Worm (Caenorhabditis elegans) whole organism, late embryonic: Measurements from ENCODE around the gene mlc-2.

Experiments
- C08G9.2 ChIP-seq: sonication (generic microtip); optimal IDR thresholded peaks from 2 replicates; lab custom pipeline; 2016; ENCODE audit warnings: mild to moderate bottlenecking, missing genetic modification characterization, moderate library complexity, missing compliant biosample characterization
- C38D4.7 ChIP-seq: fragments of 200-800 bp; sonication (Bioruptor generic); optimal IDR thresholded peaks from 2 replicates; lab custom pipeline; 2018; ENCODE audit warnings: mild to moderate bottlenecking, missing genetic modification characterization, moderate library complexity, missing compliant biosample characterization
- K09A11.1 ChIP-seq: sonication (generic microtip); optimal IDR thresholded peaks from 2 replicates; lab custom pipeline; 2017; ENCODE audit warnings: antibody characterized with exemption, mild to moderate bottlenecking, missing genetic modification characterization, missing compliant biosample characterization; ENCODE audit not compliant: insufficient read depth
- Y22D7AL.16 ChIP-seq: sonication (generic microtip); optimal IDR thresholded peaks from 2 replicates; lab custom pipeline; 2016; ENCODE audit warnings: missing genetic modification characterization, missing compliant biosample characterization
- ceh-14 ChIP-seq: sonication (generic microtip); optimal IDR thresholded peaks from 2 replicates; lab custom pipeline; 2016; ENCODE audit warnings: missing genotype, missing genetic modification characterization, missing compliant biosample characterization
- ceh-2 ChIP-seq: sonication (generic microtip); optimal IDR thresholded peaks from 2 replicates; lab custom pipeline; 2016; ENCODE audit warnings: missing genotype, missing genetic modification characterization, missing compliant biosample characterization
- ceh-24 ChIP-seq: sonication (generic microtip); optimal IDR thresholded peaks from 2 replicates; lab custom pipeline; 2016; ENCODE audit warnings: mild to moderate bottlenecking, missing genetic modification characterization, missing compliant biosample characterization
- ceh-34 ChIP-seq: sonication (generic microtip); optimal IDR thresholded peaks from 2 replicates; lab custom pipeline; 2016; ENCODE audit warnings: mild to moderate bottlenecking, missing genetic modification characterization, missing compliant biosample characterization
- ceh-45 ChIP-seq: fragments of 200-800 bp; sonication (Bioruptor generic); IDR thresholded peaks from 2 replicates; pipeline ENCODE4 v1.3.6; 2022; ENCODE audit warnings: missing genetic modification reagents, missing genetic modification characterization, missing compliant biosample characterization
- che-1 ChIP-seq: sonication (generic microtip); optimal IDR thresholded peaks from 2 replicates; lab custom pipeline; 2016; ENCODE audit warnings: mild to moderate bottlenecking, missing genetic modification characterization, missing compliant biosample characterization
- dmd-4 ChIP-seq: sonication (generic microtip); optimal IDR thresholded peaks from 2 replicates; lab custom pipeline; 2016; ENCODE audit warnings: borderline replicate concordance, missing genetic modification characterization, missing compliant biosample characterization
- dve-1 ChIP-seq: sonication (generic microtip); optimal IDR thresholded peaks from 2 replicates; lab custom pipeline; 2017; ENCODE audit warnings: antibody characterized with exemption, mild to moderate bottlenecking, missing genetic modification characterization, missing compliant biosample characterization
- elt-2 ChIP-seq: sonication (generic microtip); optimal IDR thresholded peaks from 2 replicates; lab custom pipeline; 2016; ENCODE audit warnings: missing genetic modification reagents, missing genetic modification characterization, missing compliant biosample characterization
- elt-4 ChIP-seq: sonication (generic microtip); optimal IDR thresholded peaks from 2 replicates; lab custom pipeline; 2016; ENCODE audit warnings: missing genetic modification characterization, missing compliant biosample characterization
- ets-4 ChIP-seq: sonication (generic microtip); optimal IDR thresholded peaks from 2 replicates; lab custom pipeline; 2016; ENCODE audit warnings: missing genetic modification characterization, missing compliant biosample characterization
- eyg-1 ChIP-seq: sonication (generic microtip); optimal IDR thresholded peaks from 2 replicates; lab custom pipeline; 2016; ENCODE audit warnings: missing genotype, missing genetic modification characterization, missing compliant biosample characterization
- fax-1 ChIP-seq: sonication (generic microtip); optimal IDR thresholded peaks from 2 replicates; lab custom pipeline; 2016; ENCODE audit warnings: missing genotype, missing genetic modification characterization, missing compliant biosample characterization
- fkh-10 ChIP-seq: fragments of 150-350 bp; optimal IDR thresholded peaks from 2 replicates; lab custom pipeline; 2014; ENCODE audit warnings: missing biosample characterization, missing genetic modification reagents, missing genetic modification characterization
- gmeb-2 ChIP-seq: sonication (generic microtip); optimal IDR thresholded peaks from 2 replicates; lab custom pipeline; 2016; ENCODE audit warnings: missing genetic modification characterization, inconsistent platforms, missing compliant biosample characterization
- hlh-15 ChIP-seq: sonication (generic microtip); optimal IDR thresholded peaks from 2 replicates; lab custom pipeline; 2016; ENCODE audit warnings: missing genetic modification characterization, missing compliant biosample characterization
- hlh-30 ChIP-seq: sonication (generic microtip); optimal IDR thresholded peaks from 2 replicates; lab custom pipeline; 2017; ENCODE audit warnings: antibody characterized with exemption, missing genetic modification characterization, missing compliant biosample characterization; ENCODE audit not compliant: insufficient read depth
- hlh-6 ChIP-seq: sonication (generic microtip); optimal IDR thresholded peaks from 2 replicates; lab custom pipeline; 2016; ENCODE audit warnings: missing genotype, missing genetic modification characterization, missing compliant biosample characterization
- madf-2 ChIP-seq: sonication (generic microtip); optimal IDR thresholded peaks from 2 replicates; lab custom pipeline; 2017; ENCODE audit warnings: missing genetic modification characterization, missing compliant biosample characterization
- nfya-1 ChIP-seq: sonication (generic microtip); optimal IDR thresholded peaks from 2 replicates; lab custom pipeline; 2017; ENCODE audit warnings: missing genetic modification characterization, mild to moderate bottlenecking, missing compliant biosample characterization, antibody characterized with exemption, moderate library complexity
- pat-9 ChIP-seq: fragments of 200-800 bp; sonication (Bioruptor generic); optimal IDR thresholded peaks from 2 replicates; lab custom pipeline; 2018; ENCODE audit warnings: mild to moderate bottlenecking, missing genetic modification characterization, moderate library complexity, missing compliant biosample characterization
- pha-2 ChIP-seq: sonication (generic microtip); optimal IDR thresholded peaks from 2 replicates; lab custom pipeline; 2017; ENCODE audit warnings: mild to moderate bottlenecking, missing genetic modification characterization, missing compliant biosample characterization
- pha-4 ChIP-seq: fragments of 150-350 bp; optimal IDR thresholded peaks from 2 replicates; lab custom pipeline; 2018; ENCODE audit warnings: missing biosample characterization, missing genetic modification reagents, missing genetic modification characterization
- ref-2 ChIP-seq: sonication (generic microtip); optimal IDR thresholded peaks from 2 replicates; lab custom pipeline; 2016; ENCODE audit warnings: missing genetic modification characterization, missing compliant biosample characterization
- rnt-1 ChIP-seq: sonication (generic microtip); optimal IDR thresholded peaks from 2 replicates; lab custom pipeline; 2016; ENCODE audit warnings: missing genetic modification characterization, missing compliant biosample characterization
- sox-4 ChIP-seq: sonication (generic microtip); optimal IDR thresholded peaks from 2 replicates; lab custom pipeline; 2017; ENCODE audit warnings: mild to moderate bottlenecking, missing genetic modification characterization, inconsistent platforms, missing compliant biosample characterization
- ttx-3 ChIP-seq: sonication (generic microtip); optimal IDR thresholded peaks from 2 replicates; lab custom pipeline; 2016; ENCODE audit warnings: missing genetic modification reagents, missing genetic modification characterization, missing compliant biosample characterization
- unc-3 ChIP-seq, 2 experiments: fragments of 200-800 bp in 1 of 2; sonication (Bioruptor generic) in 1 of 2; sonication (generic microtip) in 1 of 2; conservative IDR thresholded peaks in 1 of 2; optimal IDR thresholded peaks in 1 of 2; 2 replicates each; pipeline versions ENCODE4 v1.3.6 to Lab custom; 2016 to 2022; ENCODE audit warnings: missing compliant biosample characterization in 2 of 2, missing genetic modification characterization in 2 of 2, missing genetic modification reagents in 1 of 2
- unc-55 ChIP-seq: sonication (generic microtip); optimal IDR thresholded peaks from 2 replicates; lab custom pipeline; 2017; ENCODE audit warnings: missing biosample characterization, missing genetic modification reagents, missing genetic modification characterization
- zip-5 ChIP-seq: sonication (generic microtip); optimal IDR thresholded peaks from 2 replicates; lab custom pipeline; 2016; ENCODE audit warnings: missing genetic modification characterization, missing compliant biosample characterization

mlc-2 gene

DNA sequence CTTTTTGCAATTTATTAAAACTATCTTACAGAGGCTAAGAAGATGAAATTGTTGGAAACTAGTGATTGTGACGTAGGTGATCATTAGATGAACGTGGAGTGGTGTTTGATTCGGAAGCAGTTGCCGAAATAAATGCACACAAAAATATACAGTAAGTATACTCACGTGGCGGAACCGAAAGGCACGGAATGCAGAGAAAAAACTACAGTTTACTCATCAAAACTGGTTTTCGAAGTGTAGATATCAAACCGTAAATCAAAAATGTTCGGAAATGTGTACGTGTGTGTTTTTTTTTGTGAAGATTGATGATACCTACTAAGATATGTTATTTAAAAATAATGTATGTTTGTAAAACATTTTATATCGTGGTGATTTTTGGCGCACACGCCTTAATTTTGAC, 29.7 kb downstream of the mlc-2 start:
- TF ChIP-seq gmeb-2 (tag; lab: Kevin White, UChicago), result no peak
- no peak for TF ChIP-seq ref-2 (tag; lab: Kevin White, UChicago)
- no peak for TF ChIP-seq dve-1 (tag; lab: Kevin White, UChicago)
- no peak for TF ChIP-seq hlh-30 (tag; lab: Kevin White, UChicago)
- no peak for TF ChIP-seq hlh-6
- TF ChIP-seq pha-4 (tag; lab: Kevin White, UChicago), result no peak

DNA sequence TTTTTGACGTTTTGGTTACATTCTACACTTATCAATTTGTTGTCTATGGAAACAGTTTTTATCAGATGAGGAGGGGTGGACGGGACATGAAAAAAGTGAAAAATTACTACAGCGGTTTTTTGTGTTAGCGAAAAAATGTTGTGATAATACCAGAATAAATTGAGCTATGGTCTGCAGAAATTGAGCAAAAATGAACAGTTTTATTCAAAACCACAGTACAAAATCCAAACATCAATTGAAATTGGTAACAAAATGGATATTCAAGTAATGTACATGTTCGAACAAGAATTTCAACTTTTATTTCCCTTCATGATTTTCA, 31.8 kb downstream of the mlc-2 start:
- TF ChIP-seq pat-9 (tag; lab: Kevin White, UChicago), result no peak
- TF ChIP-seq sox-4, result no peak
- no peak for TF ChIP-seq dve-1 (tag; lab: Kevin White, UChicago)
- no peak for TF ChIP-seq rnt-1 (tag; lab: Kevin White, UChicago)
- TF ChIP-seq ceh-24 (tag; lab: Kevin White, UChicago), result no peak
- TF ChIP-seq, all 69 proteins: peak for 0

DNA sequence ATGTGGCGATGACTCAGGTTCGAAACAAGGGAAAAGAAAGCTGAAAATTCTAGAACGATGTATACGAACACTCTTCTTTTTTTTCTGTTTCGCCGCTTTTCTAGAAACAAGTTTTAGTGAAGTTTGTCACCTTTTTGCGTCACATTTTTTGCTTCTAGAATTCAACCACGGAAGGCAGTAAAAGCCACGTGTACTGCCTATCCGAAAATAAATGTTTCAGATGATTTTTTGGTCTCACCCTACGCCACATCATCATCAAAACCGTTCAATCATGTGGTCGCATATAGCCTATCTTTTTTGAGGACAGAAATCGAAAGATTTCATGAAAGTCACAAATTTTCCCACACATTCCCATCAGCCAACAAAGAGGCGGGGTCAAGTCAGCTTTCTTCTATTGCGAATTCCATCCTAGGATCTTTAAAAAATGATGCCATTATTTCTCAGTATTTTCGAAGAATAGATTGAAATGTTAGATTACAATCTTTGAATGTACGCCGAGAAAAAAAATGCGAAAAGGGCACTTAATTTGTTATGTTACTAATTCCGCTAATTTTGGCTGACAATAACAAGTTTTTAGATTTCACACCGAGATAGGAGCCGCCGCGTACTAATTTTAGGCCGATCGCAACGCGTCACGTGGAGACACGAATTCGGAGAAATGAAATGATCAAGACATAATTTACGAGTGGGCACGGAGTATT, 32.3 kb downstream of the mlc-2 start:
- TF ChIP-seq pha-4 (tag; lab: Kevin White, UChicago) (no peak), unc-3 (GFP tag; conservative IDR thresholded peaks at IDR 0.05; lab: Robert Waterston, UW) (no peak), unc-3 (tag; optimal IDR thresholded peaks at IDR 0.05; lab: Kevin White, UChicago) (no peak), elt-2 (tag; lab: Kevin White, UChicago) (no peak), fkh-10 (GFP tag; lab: Kevin White, UChicago) (no peak)

DNA sequence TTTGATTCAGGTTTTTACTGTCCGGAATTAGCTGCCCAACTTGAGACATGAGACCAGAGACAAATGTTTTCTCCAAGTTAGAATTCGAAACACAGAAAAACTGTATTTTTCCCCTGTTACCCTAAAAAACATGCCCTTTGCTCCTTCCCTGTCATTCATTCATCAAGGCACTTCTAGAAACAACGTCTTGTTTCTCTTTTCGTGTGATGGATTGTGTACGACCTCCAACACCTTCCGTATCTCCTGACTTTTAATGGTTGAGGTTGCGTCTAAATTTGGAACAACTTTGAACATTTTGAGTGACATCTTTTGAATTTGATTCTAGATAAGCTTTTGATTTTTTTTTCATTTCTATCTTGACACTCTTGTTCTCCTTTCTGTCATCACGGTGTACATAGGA, 33.8 kb downstream of the mlc-2 start:
- TF ChIP-seq pha-2 (tag; lab: Kevin White, UChicago), result no peak
- TF ChIP-seq ets-4 (tag; lab: Kevin White, UChicago), result no peak
- no peak for TF ChIP-seq ceh-45 (GFP tag; lab: Robert Waterston, UW)
- TF ChIP-seq ttx-3 (tag; lab: Kevin White, UChicago), result no peak
- no peak for TF ChIP-seq K09A11.1 (tag; lab: Kevin White, UChicago)
- TF ChIP-seq rnt-1 (tag; lab: Kevin White, UChicago), result no peak
- no peak for TF ChIP-seq ceh-14 (tag; lab: Kevin White, UChicago)
- no peak for TF ChIP-seq dmd-4 (tag; lab: Kevin White, UChicago)
- no peak for TF ChIP-seq hlh-15 (tag; lab: Kevin White, UChicago)

DNA sequence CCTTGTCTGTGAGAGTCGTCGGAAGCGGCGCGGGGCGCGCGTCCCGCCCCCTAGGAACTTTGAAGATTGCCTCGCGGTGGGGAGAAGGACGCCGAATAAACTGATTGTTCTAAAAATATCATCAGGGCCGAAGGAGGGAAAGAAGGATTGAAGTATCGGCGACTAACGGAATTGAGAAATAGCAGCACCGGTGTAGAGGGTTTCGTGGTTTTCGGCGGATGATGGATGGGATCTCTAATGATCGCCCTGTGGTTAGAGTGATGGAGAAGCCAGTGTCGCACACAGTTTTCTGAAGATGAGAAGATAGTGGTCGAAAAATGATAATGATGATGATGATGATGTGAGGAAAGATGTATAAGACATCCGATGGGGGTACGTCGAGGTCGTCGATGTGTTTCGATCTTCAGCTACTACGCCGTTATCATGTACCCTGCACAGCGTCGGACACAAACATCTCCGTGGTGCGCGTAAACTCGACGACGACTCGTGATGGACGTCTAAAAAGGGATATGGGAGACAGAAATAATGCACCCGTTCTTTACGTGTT, 34.8 kb downstream of the mlc-2 start, which contains the start of gene osm-11:
Gene osm-11, minus strand, starts transcription at position 51 of the 547 bp plus-strand sequence.
- TF ChIP-seq ceh-34 (no peak), nfya-1 (tag; lab: Kevin White, UChicago) (no peak), dmd-4 (tag; lab: Kevin White, UChicago) (no peak), zip-5 (no peak), madf-2 (tag; lab: Kevin White, UChicago) (no peak), che-1 (tag; lab: Kevin White, UChicago) (no peak), ceh-45 (GFP tag; lab: Robert Waterston, UW) (no peak), unc-3 (GFP tag; conservative IDR thresholded peaks at IDR 0.05; lab: Robert Waterston, UW) (no peak), unc-3 (tag; optimal IDR thresholded peaks at IDR 0.05; lab: Kevin White, UChicago) (no peak), C08G9.2 (tag; lab: Kevin White, UChicago) (no peak), eyg-1 (tag; lab: Kevin White, UChicago) (no peak), Y22D7AL.16 (tag; lab: Kevin White, UChicago) (no peak), fax-1 (no peak), ceh-2 (no peak), C38D4.7 (no peak), elt-4 (tag; lab: Kevin White, UChicago) (no peak), unc-55 (no peak)
- TF ChIP-seq, all 69 proteins: peak for 0
